Fruit fly (Drosophila melanogaster): ENCODE data around the gene nol.

dm6 chr3L:11107432-11107831 is 23.2 kb upstream of the nol start, which contains the start of gene CG32073:
- no peak for TF ChIP-seq CG11617 (GFP tag; optimal IDR thresholded peaks at IDR 0.05)
- TF ChIP-seq CG5204 (GFP tag; optimal IDR thresholded peaks at IDR 0.05): no peak
- TF ChIP-seq CG12768 (GFP tag; optimal IDR thresholded peaks at IDR 0.05): no peak
- no peak for TF ChIP-seq tj (GFP tag; optimal IDR thresholded peaks at IDR 0.05)
- no peak for TF ChIP-seq CG1620 (GFP tag; optimal IDR thresholded peaks at IDR 0.05)
- TF ChIP-seq Crg-1 (GFP tag; optimal IDR thresholded peaks at IDR 0.05): no peak
- TF ChIP-seq kay (GFP tag; ENCODE audit: borderline replicate concordance): no peak
- no peak for TF ChIP-seq pad (GFP tag; optimal IDR thresholded peaks at IDR 0.05)
- no peak for TF ChIP-seq cic (GFP tag; optimal IDR thresholded peaks at IDR 0.05)
- TF ChIP-seq Clk (GFP tag; optimal IDR thresholded peaks at IDR 0.05): no peak
- TF ChIP-seq bab1 (GFP tag; optimal IDR thresholded peaks at IDR 0.05): no peak
- TF ChIP-seq CG33017 (tag; optimal IDR thresholded peaks at IDR 0.05): no peak
- no peak for TF ChIP-seq CG7045 (GFP tag; optimal IDR thresholded peaks at IDR 0.05)
- no peak for TF ChIP-seq ovo (GFP tag; optimal IDR thresholded peaks at IDR 0.05)

Data from whole organism, adult.